Worm (Caenorhabditis elegans) whole organism, early embryonic: ENCODE measurements around the gene F02A9.7.

Experiments
- ceh-36 ChIP-seq: sonication (generic microtip); optimal IDR thresholded peaks from 2 replicates; lab custom pipeline; 2016; ENCODE audit warnings: missing genetic modification characterization, inconsistent platforms, missing compliant biosample characterization
- tra-4 ChIP-seq: sonication (generic microtip); optimal IDR thresholded peaks from 2 replicates; lab custom pipeline; 2017; ENCODE audit warnings: missing genetic modification characterization, missing compliant biosample characterization

DNA sequence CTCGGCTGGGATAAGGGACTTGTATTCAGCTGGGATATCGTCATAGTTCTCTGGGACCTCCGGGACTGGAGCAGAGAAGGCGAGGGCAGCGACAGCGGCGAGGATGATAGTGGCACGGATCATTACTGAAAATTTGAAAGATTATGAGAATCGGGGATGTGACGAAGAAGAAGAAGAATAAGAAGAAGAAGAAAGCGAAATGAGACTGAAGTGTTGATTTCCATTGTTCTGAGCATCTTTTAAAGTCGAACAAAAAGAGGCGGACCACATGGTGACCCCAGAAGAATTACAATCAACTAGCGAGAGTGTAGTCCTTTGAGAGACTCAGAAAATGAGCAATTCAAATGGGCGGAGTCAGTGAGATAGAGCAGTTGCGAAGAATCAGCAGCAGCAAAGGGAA is 5.6 kb upstream of the F02A9.7 start, which contains the start of gene far-1:
- TF ChIP-seq tra-4 (tag; lab: Kevin White, UChicago) = no peak
- no peak for TF ChIP-seq ceh-36 (tag; lab: Kevin White, UChicago)
